Worm (Caenorhabditis elegans) whole organism, midembryonic: ENCODE data around the gene oac-48.

ENCODE experiments used
- T22C8.4 ChIP-seq: fragments of 200-800 bp; sonication (Bioruptor generic); IDR thresholded peaks from 2 replicates; pipeline ENCODE4 v1.3.6; 2022; ENCODE audit warnings: missing genetic modification characterization, missing compliant biosample characterization
- cog-1 ChIP-seq: sonication (generic microtip); optimal IDR thresholded peaks from 2 replicates; lab custom pipeline; 2016; ENCODE audit warnings: missing genetic modification characterization, missing compliant biosample characterization
- flt-1 ChIP-seq: fragments of 200-800 bp; sonication (Bioruptor generic); IDR thresholded peaks from 2 replicates; pipeline ENCODE4 v1.3.6; 2022; ENCODE audit warnings: missing genetic modification characterization, missing compliant biosample characterization
- klf-2 ChIP-seq: fragments of 200-800 bp; sonication (Bioruptor generic); conservative IDR thresholded peaks from 2 replicates; pipeline ENCODE4 v1.3.6; 2022; ENCODE audit warnings: missing genetic modification reagents, missing genetic modification characterization, missing compliant biosample characterization
- med-1 ChIP-seq: sonication (generic microtip); optimal IDR thresholded peaks from 2 replicates; lab custom pipeline; 2017; ENCODE audit warnings: missing genetic modification characterization, mild to moderate bottlenecking, missing compliant biosample characterization, antibody characterized with exemption, missing genetic modification reagents; ENCODE audit not compliant: insufficient read depth
- ref-1 ChIP-seq: fragments of 200-800 bp; sonication (Bioruptor generic); conservative IDR thresholded peaks from 2 replicates; pipeline ENCODE4 v1.3.6; 2022; ENCODE audit warnings: missing genetic modification reagents, missing genetic modification characterization, missing compliant biosample characterization
- tab-1 ChIP-seq: fragments of 200-800 bp; sonication (Bioruptor generic); IDR thresholded peaks from 2 replicates; pipeline ENCODE4 v1.3.6; 2022; ENCODE audit warnings: missing genetic modification characterization, missing compliant biosample characterization
- ztf-23 ChIP-seq: fragments of 200-800 bp; sonication (Bioruptor generic); IDR thresholded peaks from 2 replicates; pipeline ENCODE4 v1.3.6; 2022; ENCODE audit warnings: missing genetic modification reagents, missing genetic modification characterization, missing compliant biosample characterization
- ztf-29 ChIP-seq: fragments of 200-800 bp; sonication (Bioruptor generic); IDR thresholded peaks from 2 replicates; pipeline ENCODE4 v1.3.6; 2022; ENCODE audit warnings: missing genetic modification reagents, missing genetic modification characterization, missing compliant biosample characterization

DNA sequence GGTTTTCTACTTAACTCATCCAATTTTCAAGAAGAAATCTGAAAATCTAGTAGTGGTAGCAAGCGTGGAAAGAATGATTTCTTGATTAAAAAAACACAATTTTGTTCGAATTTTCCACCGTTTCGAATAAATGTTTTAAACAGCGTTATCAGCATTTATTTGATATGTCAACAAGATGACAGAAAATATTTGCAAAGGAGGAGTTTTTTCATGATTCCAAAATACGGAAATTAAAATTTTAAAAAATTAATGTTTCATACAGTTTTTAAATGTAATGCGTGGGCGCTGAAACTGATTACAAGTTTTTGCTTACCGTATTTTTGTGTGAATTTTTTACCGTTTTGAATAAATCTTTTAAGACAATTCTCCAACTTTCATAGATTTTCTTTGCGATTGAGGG is 41.0 kb upstream of the oac-48 start:
- TF ChIP-seq tab-1 (GFP tag; lab: Robert Waterston, UW) (no peak), ztf-23 (GFP tag; lab: Robert Waterston, UW) (no peak), T22C8.4 (GFP tag; lab: Robert Waterston, UW) (no peak), ztf-29 (GFP tag; lab: Robert Waterston, UW) (no peak), cog-1 (tag; lab: Kevin White, UChicago) (no peak), flt-1 (no peak), med-1 (GFP tag; lab: Kevin White, UChicago) (no peak), klf-2 (GFP tag; lab: Robert Waterston, UW) (no peak), ref-1 (GFP tag; lab: Robert Waterston, UW) (no peak)
